Fruit fly (Drosophila melanogaster): Measurements from ENCODE around the gene CG16985.

CG16985 gene

DNA sequence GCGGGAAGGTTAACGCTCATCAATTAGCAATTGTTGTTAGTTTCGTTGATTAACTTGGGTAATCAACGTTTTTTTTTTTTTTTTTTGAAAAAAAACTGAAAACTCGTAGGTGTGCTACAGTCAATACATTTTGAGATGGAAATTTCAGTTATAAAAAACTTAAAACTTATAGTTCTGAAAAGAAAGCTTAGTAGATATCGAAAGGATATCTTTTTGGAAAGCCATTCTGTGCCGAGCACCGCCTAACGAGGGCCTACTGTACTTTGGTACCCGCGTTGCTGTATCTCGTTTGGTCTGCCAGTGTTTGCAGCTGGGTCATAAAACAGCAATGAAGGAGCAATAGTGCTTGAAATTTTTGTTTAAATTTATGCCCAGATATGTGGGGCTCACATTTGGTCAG, 27.1 kb upstream of the CG16985 start:
- TF ChIP-seq CG5204 (GFP tag; optimal IDR thresholded peaks at IDR 0.05) (no peak), pad (GFP tag; optimal IDR thresholded peaks at IDR 0.05) (no peak), CG7045 (GFP tag; optimal IDR thresholded peaks at IDR 0.05) (peak; percentile 62), Mnt (GFP tag; optimal IDR thresholded peaks at IDR 0.05) (no peak), CG14711 (tag; optimal IDR thresholded peaks at IDR 0.05) (peak; percentile 33), CG12768 (GFP tag; optimal IDR thresholded peaks at IDR 0.05) (peak; percentile 80), CG7101 (tag; optimal IDR thresholded peaks at IDR 0.05) (peak; percentile 27)

DNA sequence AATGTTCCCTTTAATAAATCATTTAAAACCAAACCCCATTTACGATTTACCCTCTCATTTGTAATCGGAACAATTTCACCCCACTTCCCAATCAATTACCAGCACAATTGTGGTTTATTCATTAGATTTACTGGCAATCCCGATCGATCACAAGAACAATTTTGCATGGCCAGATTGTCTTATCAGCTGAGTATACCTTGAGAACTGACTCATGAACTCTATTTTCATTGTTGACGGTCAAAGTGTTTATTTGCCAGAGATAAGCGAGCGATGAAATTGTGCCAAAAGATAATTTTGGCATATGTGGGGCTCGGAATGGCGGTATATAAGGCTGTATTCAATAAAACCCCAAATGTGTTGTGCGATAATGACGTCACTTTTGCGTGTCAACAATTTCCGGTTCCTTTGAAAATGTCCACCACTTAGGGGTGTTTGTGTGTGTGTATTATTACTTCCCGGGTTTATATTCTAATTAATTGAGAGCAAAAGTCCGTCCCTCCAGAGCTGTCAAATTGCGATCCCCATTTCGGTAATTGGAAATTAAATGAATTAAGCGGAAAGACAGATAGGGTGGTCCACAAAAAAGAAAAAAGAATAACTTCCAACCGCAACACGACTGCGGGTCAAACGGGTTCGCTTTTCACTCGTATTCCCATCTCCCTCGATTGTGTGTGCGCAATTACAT, 26.0 kb upstream of the CG16985 start:
- TF ChIP-seq CG1620 (GFP tag; optimal IDR thresholded peaks at IDR 0.05) (no peak), bab1 (GFP tag; optimal IDR thresholded peaks at IDR 0.05) (no peak), cnc (optimal IDR thresholded peaks at IDR 0.05) (no peak), CG11617 (GFP tag; optimal IDR thresholded peaks at IDR 0.05) (peak; percentile 0), CG14711 (tag; optimal IDR thresholded peaks at IDR 0.05) (no peak), pad (GFP tag; optimal IDR thresholded peaks at IDR 0.05) (no peak), CG12768 (GFP tag; optimal IDR thresholded peaks at IDR 0.05) (no peak), Crg-1 (GFP tag; optimal IDR thresholded peaks at IDR 0.05) (peak; percentile 13), kay (GFP tag; ENCODE audit: borderline replicate concordance) (peak; percentile 98), CG7045 (GFP tag; optimal IDR thresholded peaks at IDR 0.05) (no peak), Hr96 (GFP tag; optimal IDR thresholded peaks at IDR 0.05) (no peak), Mnt (GFP tag; optimal IDR thresholded peaks at IDR 0.05) (no peak), CG33017 (tag; optimal IDR thresholded peaks at IDR 0.05) (peak; percentile 27), CG5204 (GFP tag; optimal IDR thresholded peaks at IDR 0.05) (no peak), cic (GFP tag; optimal IDR thresholded peaks at IDR 0.05) (peak; percentile 69)

DNA sequence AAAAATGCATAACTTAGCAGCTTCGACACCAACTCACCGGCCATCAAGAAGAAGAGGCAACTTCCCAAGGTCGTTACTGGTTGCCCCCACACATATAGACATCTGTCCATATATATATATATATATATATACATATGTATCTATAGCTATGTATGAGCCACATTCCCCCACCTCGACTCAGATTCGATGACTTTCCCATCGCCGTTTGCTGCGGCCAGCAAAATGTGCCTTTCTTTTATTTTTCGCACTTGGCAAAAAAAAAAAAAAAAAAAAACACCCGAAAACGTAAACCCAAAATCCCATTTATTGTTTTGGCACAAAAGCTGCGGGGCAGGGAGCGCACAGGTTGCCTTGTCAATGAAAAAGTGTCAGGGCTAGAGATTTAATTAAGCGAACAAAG, 24.4 kb upstream of the CG16985 start:
- no peak for TF ChIP-seq cic (GFP tag; optimal IDR thresholded peaks at IDR 0.05)
- peak; percentile 94 for TF ChIP-seq tj (GFP tag; optimal IDR thresholded peaks at IDR 0.05)

DNA sequence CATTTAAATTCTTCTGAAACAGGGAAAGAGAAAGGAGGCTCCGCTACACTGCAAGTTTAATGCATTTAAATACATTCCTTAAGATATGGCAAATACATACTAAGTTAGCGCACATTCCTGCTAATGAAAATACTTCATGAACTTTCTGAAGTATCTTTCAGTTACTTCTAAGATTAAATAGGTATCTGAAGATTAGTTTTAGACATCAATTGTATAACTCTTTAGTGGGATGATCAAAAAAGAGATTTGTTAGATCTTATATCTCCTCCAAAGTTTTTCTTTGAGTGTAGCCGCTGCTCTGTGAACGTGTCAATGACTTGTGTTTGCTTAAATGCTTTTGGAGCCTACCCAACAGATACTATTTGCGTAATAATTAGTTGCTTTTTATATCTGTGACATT, 23.9 kb upstream of the CG16985 start:
- no peak for TF ChIP-seq Mnt (GFP tag; optimal IDR thresholded peaks at IDR 0.05)
- peak; percentile 53 for TF ChIP-seq kay (GFP tag; ENCODE audit: borderline replicate concordance)

DNA sequence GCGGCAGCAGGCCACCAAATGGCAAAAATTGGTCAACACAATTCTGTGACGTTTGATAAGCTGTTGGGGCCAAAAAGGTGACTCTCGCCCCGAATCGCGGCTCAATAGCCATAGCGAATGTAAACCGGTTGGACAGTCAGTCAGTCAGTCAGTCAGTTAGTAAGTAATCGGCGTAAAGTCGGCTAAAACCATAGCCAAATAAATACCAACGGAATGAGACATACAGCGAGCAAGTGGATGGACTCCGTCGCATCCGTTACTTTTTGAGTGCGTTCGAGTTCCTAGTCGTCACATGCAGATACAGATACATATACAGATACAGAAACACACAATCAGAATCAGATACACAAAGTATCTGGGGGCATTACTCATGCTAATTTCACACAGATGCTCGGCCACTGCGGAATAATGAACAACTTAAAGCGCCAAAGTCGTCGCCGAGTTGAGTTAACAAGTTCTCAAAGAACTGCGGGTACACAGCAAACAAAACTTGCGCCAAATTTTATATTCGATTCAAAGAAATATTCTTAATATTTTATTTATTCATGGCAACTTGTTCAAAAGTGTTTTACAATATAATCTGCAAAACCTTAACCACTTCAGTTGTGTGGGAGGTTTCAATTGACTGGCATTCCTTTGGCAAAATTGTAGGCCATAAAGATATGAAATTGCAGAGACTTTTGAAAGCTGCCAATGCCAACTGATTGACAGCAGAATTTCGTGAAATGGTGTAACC, 21.8 kb upstream of the CG16985 start:
- TF ChIP-seq CG7101 (tag; optimal IDR thresholded peaks at IDR 0.05) (no peak), kay (GFP tag; ENCODE audit: borderline replicate concordance) (peak; percentile 53)

DNA sequence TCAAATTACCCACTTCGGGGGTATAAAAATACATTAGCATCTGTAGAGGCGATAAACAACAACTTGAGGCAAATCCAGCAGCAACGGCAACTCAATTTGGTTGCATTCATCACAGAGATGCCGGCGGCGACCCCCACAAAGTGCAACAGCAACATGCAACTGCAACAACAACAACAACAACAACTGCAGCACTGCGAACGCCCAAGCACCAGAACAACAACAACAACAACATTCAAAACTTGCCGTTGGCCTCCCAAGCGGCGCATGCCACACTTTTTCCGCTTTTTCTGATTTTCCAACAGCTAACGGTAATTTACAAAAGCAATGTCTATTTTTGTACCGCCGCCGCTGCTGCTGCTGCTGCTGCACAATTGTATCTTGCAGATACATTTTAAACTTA, 20.8 kb upstream of the CG16985 start:
- TF ChIP-seq Clk (GFP tag; optimal IDR thresholded peaks at IDR 0.05), result no peak
- TF ChIP-seq CG12768 (GFP tag; optimal IDR thresholded peaks at IDR 0.05), result no peak
- no peak for TF ChIP-seq CG7101 (tag; optimal IDR thresholded peaks at IDR 0.05)
- no peak for TF ChIP-seq CG14711 (tag; optimal IDR thresholded peaks at IDR 0.05)
- no peak for TF ChIP-seq tj (GFP tag; optimal IDR thresholded peaks at IDR 0.05)
- no peak for TF ChIP-seq bab1 (GFP tag; optimal IDR thresholded peaks at IDR 0.05)

DNA sequence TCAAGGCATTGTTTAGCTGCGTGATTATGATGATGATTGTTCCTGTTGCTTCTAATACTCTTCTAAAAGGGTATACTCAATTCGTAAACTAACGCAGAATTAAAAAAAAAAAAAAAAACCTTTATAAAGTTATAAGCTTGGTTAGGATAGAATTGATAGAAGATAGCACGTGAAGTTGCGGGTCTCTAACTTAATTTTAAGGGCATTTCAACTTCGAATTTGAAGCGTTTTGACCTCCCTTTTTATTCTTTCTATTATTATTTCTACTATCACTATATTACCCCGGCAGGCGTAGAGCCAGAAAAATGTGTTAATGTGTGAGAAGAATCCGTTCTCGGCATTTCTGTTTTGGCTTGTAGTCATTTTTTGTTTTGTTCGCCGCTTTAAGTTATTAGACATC, 20.4 kb upstream of the CG16985 start:
- no peak for TF ChIP-seq ovo (GFP tag; optimal IDR thresholded peaks at IDR 0.05)
- TF ChIP-seq CG14711 (tag; optimal IDR thresholded peaks at IDR 0.05), result peak; percentile 18
- peak; percentile 73 for TF ChIP-seq kay (GFP tag; ENCODE audit: borderline replicate concordance)
- peak; percentile 6 for TF ChIP-seq CG7101 (tag; optimal IDR thresholded peaks at IDR 0.05)

DNA sequence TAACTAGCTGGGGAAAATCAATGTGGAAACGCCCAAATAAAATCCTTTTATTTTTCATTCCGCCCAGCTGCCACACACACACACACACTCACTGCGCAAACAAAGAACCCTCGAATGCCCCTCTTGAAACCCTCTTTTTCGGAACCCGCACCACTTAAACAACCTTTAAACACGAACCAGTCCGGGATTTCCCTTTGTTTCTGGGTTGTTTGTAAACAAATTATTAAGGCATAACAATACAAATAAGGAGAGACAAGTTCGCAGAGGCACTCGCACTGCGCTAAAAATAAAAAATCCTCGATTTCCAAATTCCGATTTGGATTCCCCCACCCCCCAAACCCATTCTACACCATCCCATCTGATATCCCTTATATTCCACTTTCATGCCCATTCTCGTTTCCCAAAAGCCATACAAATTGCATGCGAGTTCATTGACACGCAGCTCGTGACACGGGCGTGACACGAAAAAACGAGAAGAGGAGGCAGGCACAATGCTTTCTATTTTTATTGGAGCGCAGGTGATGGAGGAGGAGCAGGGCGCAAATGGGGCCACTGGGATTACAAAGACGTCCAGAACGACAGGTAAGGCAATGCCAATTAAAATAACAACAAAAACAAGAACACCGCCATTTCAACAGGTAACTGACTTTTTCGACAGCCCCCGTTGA, 19.4 kb upstream of the CG16985 start:
- TF ChIP-seq CG33017 (tag; optimal IDR thresholded peaks at IDR 0.05), result no peak
- no peak for TF ChIP-seq CG7045 (GFP tag; optimal IDR thresholded peaks at IDR 0.05)
- TF ChIP-seq Mnt (GFP tag; optimal IDR thresholded peaks at IDR 0.05), result no peak
